Fruit fly (Drosophila melanogaster) whole organism, adult: ENCODE results near the gene Alg7.
A peak's percentile ranks its signal among the peaks of the same experiment; 100 is the strongest.

Experiments
- CG11617 ChIP-seq: fragments of 200-800 bp; sonication (Bioruptor generic); optimal IDR thresholded peaks from 2 replicates; lab custom pipeline; 2017; ENCODE audit warnings: mild to moderate bottlenecking, missing biosample characterization, missing genetic modification reagents, missing genetic modification characterization
- CG33017 ChIP-seq: fragments of 200-800 bp; sonication (Bioruptor generic); optimal IDR thresholded peaks from 2 replicates; lab custom pipeline; 2018; ENCODE audit warnings: missing biosample characterization, mild to moderate bottlenecking, missing genetic modification characterization, moderate library complexity
- CG5204 ChIP-seq: fragments of 200-800 bp; sonication (Bioruptor generic); optimal IDR thresholded peaks from 2 replicates; lab custom pipeline; 2016; ENCODE audit warnings: missing biosample characterization, missing genetic modification characterization
- CG7045 ChIP-seq: fragments of 200-800 bp; sonication (Bioruptor generic); optimal IDR thresholded peaks from 2 replicates; lab custom pipeline; 2017; ENCODE audit warnings: missing biosample characterization, mild to moderate bottlenecking, missing genetic modification characterization
- CG7101 ChIP-seq: fragments of 200-800 bp; sonication (Bioruptor generic); optimal IDR thresholded peaks from 2 replicates; lab custom pipeline; 2018; ENCODE audit warnings: missing biosample characterization, mild to moderate bottlenecking, missing genetic modification characterization, moderate library complexity
- Clk ChIP-seq: fragments of 200-800 bp; sonication (Bioruptor generic); optimal IDR thresholded peaks from 2 replicates; lab custom pipeline; 2017; ENCODE audit warnings: missing biosample characterization, missing genetic modification characterization
- Mnt ChIP-seq: fragments of 200-800 bp; sonication (Bioruptor generic); optimal IDR thresholded peaks from 2 replicates; lab custom pipeline; 2016; ENCODE audit warnings: missing biosample characterization, mild to moderate bottlenecking, missing genetic modification characterization
- cnc ChIP-seq, 2 experiments: fragments of >200 bp; optimal IDR thresholded peaks; 2 replicates each; lab custom pipeline; 2017
- pad ChIP-seq: fragments of 200-800 bp; sonication (Bioruptor generic); optimal IDR thresholded peaks from 3 replicates; lab custom pipeline; 2017; ENCODE audit warnings: missing biosample characterization, missing genetic modification characterization, mild to moderate bottlenecking, moderate library complexity, missing genetic modification reagents
- tj ChIP-seq: fragments of 200-800 bp; sonication (Bioruptor generic); optimal IDR thresholded peaks from 3 replicates; lab custom pipeline; 2017; ENCODE audit warnings: missing biosample characterization, mild to moderate bottlenecking, missing genetic modification characterization, moderate library complexity

dm6 chr2L:13206077-13206668, 27.1 kb downstream of the Alg7 start:
- peak; percentile 78 for TF ChIP-seq CG33017 (tag; lab: Kevin White, UChicago)
- peak; percentile 72 for TF ChIP-seq pad (GFP tag; lab: Kevin White, UChicago)
- TF ChIP-seq Mnt (GFP tag; lab: Kevin White, UChicago), result peak; percentile 63
- peak; percentile 79 for TF ChIP-seq CG7045 (GFP tag; lab: Kevin White, UChicago)
- TF ChIP-seq CG5204, result no peak
- no peak for TF ChIP-seq Clk (GFP tag; lab: Kevin White, UChicago)
- peak; percentile 51 for TF ChIP-seq CG7101
- peak; percentile 22 for TF ChIP-seq CG11617 (GFP tag; lab: Kevin White, UChicago)
- TF ChIP-seq cnc (optimal IDR thresholded peaks at IDR 0.05; lab: Kevin White, UChicago), result no peak
- TF ChIP-seq tj, result peak; percentile 30
